Fruit fly (Drosophila melanogaster): ENCODE results near the gene CG42751.

- no peak for TF ChIP-seq CG8478 (optimal IDR thresholded peaks at IDR 0.05)
- TF ChIP-seq CTCF (optimal IDR thresholded peaks at IDR 0.05), result no peak
These were observed 25.6 kb downstream of the CG42751 start for dm6 chr2L:11878812-11879328.

Data from S2 (cell line).